Worm (Caenorhabditis elegans): Measurements from ENCODE around the gene rabs-5.

rabs-5 gene

ce11 chrIV:8075516-8075915 lies 31.9 kb downstream of the rabs-5 start:
- TF ChIP-seq lin-39 (tag; optimal IDR thresholded peaks at IDR 0.05) = no peak
- TF ChIP-seq snpc-4 (tag; optimal IDR thresholded peaks at IDR 0.05) = peak; percentile 37

- TF ChIP-seq nhr-25 (tag; optimal IDR thresholded peaks at IDR 0.05) (no peak), ceh-82 (tag; optimal IDR thresholded peaks at IDR 0.05) (no peak), mdl-1 (tag; optimal IDR thresholded peaks at IDR 0.05) (no peak), lin-11 (tag; optimal IDR thresholded peaks at IDR 0.05) (no peak)
Measured at ce11 chrIV:8070934-8071333, 36.5 kb downstream of the rabs-5 start.

- no peak for TF ChIP-seq nhr-237 (tag; optimal IDR thresholded peaks at IDR 0.05)
- no peak for TF ChIP-seq ztf-11 (tag; optimal IDR thresholded peaks at IDR 0.05)
- no peak for TF ChIP-seq fos-1 (tag; optimal IDR thresholded peaks at IDR 0.05)
- no peak for TF ChIP-seq F13H6.1 (tag; optimal IDR thresholded peaks at IDR 0.05)
- peak in 1 of 2 experiments; percentile 26 for TF ChIP-seq lsy-2 (tag; optimal IDR thresholded peaks at IDR 0.05)
- TF ChIP-seq unc-55 (GFP tag; optimal IDR thresholded peaks at IDR 0.05) = peak; percentile 22
- TF ChIP-seq zag-1 (tag; optimal IDR thresholded peaks at IDR 0.05) = peak; percentile 69
- no peak for TF ChIP-seq blmp-1 (tag; optimal IDR thresholded peaks at IDR 0.05; ENCODE audit: insufficient read depth)
- no peak for TF ChIP-seq sem-4 (tag; optimal IDR thresholded peaks at IDR 0.05)
- TF ChIP-seq ceh-16 (tag; optimal IDR thresholded peaks at IDR 0.05) = no peak
Measured at ce11 chrIV:8070299-8070698, 37.1 kb downstream of the rabs-5 start.

- peak; percentile 66 for TF ChIP-seq sem-4 (tag; optimal IDR thresholded peaks at IDR 0.05)
- TF ChIP-seq lin-39 (tag; optimal IDR thresholded peaks at IDR 0.05) = peak; percentile 19
- TF ChIP-seq ztf-11 (tag; optimal IDR thresholded peaks at IDR 0.05) = no peak
- TF ChIP-seq nhr-6 (tag; optimal IDR thresholded peaks at IDR 0.05) = peak; percentile 11
- TF ChIP-seq nhr-10 (tag; optimal IDR thresholded peaks at IDR 0.05) = no peak
- TF ChIP-seq fos-1 (tag; optimal IDR thresholded peaks at IDR 0.05) = no peak
- peak; percentile 25 for TF ChIP-seq F13H6.1 (tag; optimal IDR thresholded peaks at IDR 0.05)
- TF ChIP-seq lsy-2 (tag; optimal IDR thresholded peaks at IDR 0.05) = peak in 1 of 2 experiments; percentile 7
- no peak for TF ChIP-seq elt-3 (tag; optimal IDR thresholded peaks at IDR 0.05)
- peak; percentile 16 for TF ChIP-seq mab-5 (tag; optimal IDR thresholded peaks at IDR 0.05)
- TF ChIP-seq mdl-1 (tag; optimal IDR thresholded peaks at IDR 0.05) = peak in 1 of 2 experiments; percentile 27
Measured at ce11 chrIV:8069104-8069503, 38.3 kb downstream of the rabs-5 start.

ce11 chrIV:8068280-8068679 lies 39.1 kb downstream of the rabs-5 start:
- TF ChIP-seq snpc-4 (tag; optimal IDR thresholded peaks at IDR 0.05) (no peak), dmd-4 (tag; optimal IDR thresholded peaks at IDR 0.05) (no peak), ztf-11 (tag; optimal IDR thresholded peaks at IDR 0.05) (no peak), elt-3 (tag; optimal IDR thresholded peaks at IDR 0.05) (no peak), sma-9 (GFP tag; optimal IDR thresholded peaks at IDR 0.05) (peak; percentile 5), sma-9 (tag; optimal IDR thresholded peaks at IDR 0.05) (no peak), peb-1 (tag; optimal IDR thresholded peaks at IDR 0.05) (no peak), F13H6.1 (tag; optimal IDR thresholded peaks at IDR 0.05) (peak; percentile 30), skn-1 (tag; optimal IDR thresholded peaks at IDR 0.05) (no peak), nhr-129 (tag; optimal IDR thresholded peaks at IDR 0.05) (peak; percentile 45), alr-1 (tag; optimal IDR thresholded peaks at IDR 0.05) (no peak)

ce11 chrIV:8067745-8068144 lies 39.7 kb downstream of the rabs-5 start:
- TF ChIP-seq ztf-11 (tag; optimal IDR thresholded peaks at IDR 0.05) = no peak
- TF ChIP-seq lin-39 (tag; optimal IDR thresholded peaks at IDR 0.05) = no peak
- TF ChIP-seq aly-2 (tag; optimal IDR thresholded peaks at IDR 0.05) = no peak
- no peak for TF ChIP-seq nhr-23 (tag; optimal IDR thresholded peaks at IDR 0.05)
- peak; percentile 31 for TF ChIP-seq sma-3 (GFP tag; optimal IDR thresholded peaks at IDR 0.05)
- TF ChIP-seq lin-11 (tag; optimal IDR thresholded peaks at IDR 0.05) = no peak
- TF ChIP-seq nhr-21 (tag; optimal IDR thresholded peaks at IDR 0.05) = peak; percentile 21
- no peak for TF ChIP-seq Y55F3AM.14 (GFP tag; optimal IDR thresholded peaks at IDR 0.05)
- no peak for TF ChIP-seq skn-1 (tag; optimal IDR thresholded peaks at IDR 0.05)
- TF ChIP-seq ama-1 (optimal IDR thresholded peaks at IDR 0.05) = no peak
- peak; percentile 5 for TF ChIP-seq sem-4 (tag; optimal IDR thresholded peaks at IDR 0.05)
- peak; percentile 16 for TF ChIP-seq F13H6.1 (tag; optimal IDR thresholded peaks at IDR 0.05)
- no peak for TF ChIP-seq nhr-11 (tag; optimal IDR thresholded peaks at IDR 0.05)
- peak; percentile 21 for TF ChIP-seq nhr-6 (tag; optimal IDR thresholded peaks at IDR 0.05)
- TF ChIP-seq ZK546.5 (tag; optimal IDR thresholded peaks at IDR 0.05) = no peak
- peak; percentile 17 for TF ChIP-seq nhr-25 (tag; optimal IDR thresholded peaks at IDR 0.05)
- TF ChIP-seq nhr-129 (tag; optimal IDR thresholded peaks at IDR 0.05) = peak; percentile 22
- no peak for TF ChIP-seq mdl-1 (tag; optimal IDR thresholded peaks at IDR 0.05)
- TF ChIP-seq sma-9 (GFP tag; optimal IDR thresholded peaks at IDR 0.05) = peak; percentile 65
- TF ChIP-seq sma-9 (tag; optimal IDR thresholded peaks at IDR 0.05) = no peak
- peak; percentile 44 for TF ChIP-seq fos-1 (tag; optimal IDR thresholded peaks at IDR 0.05)
- TF ChIP-seq unc-39 (tag; optimal IDR thresholded peaks at IDR 0.05) = no peak
